Fruit fly (Drosophila melanogaster): ENCODE measurements around the gene Tm2.

- TF ChIP-seq CG9948 (tag; optimal IDR thresholded peaks at IDR 0.05), result no peak
- TF ChIP-seq CG34367 (tag; optimal IDR thresholded peaks at IDR 0.05), result no peak
- TF ChIP-seq CG17806 (tag; optimal IDR thresholded peaks at IDR 0.05), result no peak
- no peak for TF ChIP-seq EcR (GFP tag; optimal IDR thresholded peaks at IDR 0.05)
- no peak for TF ChIP-seq D1 (tag; optimal IDR thresholded peaks at IDR 0.05)
- TF ChIP-seq CG13204 (GFP tag; optimal IDR thresholded peaks at IDR 0.05), result no peak
- no peak for TF ChIP-seq CG14655 (GFP tag; optimal IDR thresholded peaks at IDR 0.05)
Observed at dm6 chr3R:15339111-15339510, 29.1 kb downstream of the Tm2 start.

All from whole organism, pupa.